Worm (Caenorhabditis elegans): ENCODE results near the gene srx-136.

ce11 chrV:13837173-13837572, 20.1 kb upstream of the srx-136 start, which contains the start of gene srx-128:
- TF ChIP-seq dao-5 (tag; optimal IDR thresholded peaks at IDR 0.05): no peak
- no peak for TF ChIP-seq him-1 (tag; optimal IDR thresholded peaks at IDR 0.05)
